Fruit fly (Drosophila melanogaster) whole organism, embryonic: ENCODE measurements around the gene CG13842.

Experiments
- Ada2b ChIP-seq: fragments of 200-800 bp; sonication (Bioruptor generic); IDR thresholded peaks from 2 replicates; pipeline ENCODE4 v1.3.6; 2022; ENCODE audit warnings: missing biosample characterization, missing genetic modification characterization
- Antp ChIP-seq: fragments of 200-800 bp; sonication (Bioruptor generic); optimal IDR thresholded peaks from 3 replicates; lab custom pipeline; 2016; ENCODE audit warnings: missing biosample characterization, missing genetic modification characterization
- B-H1 ChIP-seq: fragments of 200-800 bp; sonication (Bioruptor generic); IDR thresholded peaks from 3 replicates; pipeline ENCODE4 v1.3.6; 2022; ENCODE audit warnings: missing biosample characterization, missing genetic modification characterization
- Bteb2 ChIP-seq: fragments of 200-800 bp; sonication (Bioruptor generic); optimal IDR thresholded peaks from 2 replicates; lab custom pipeline; 2016; ENCODE audit warnings: missing biosample characterization, missing genetic modification characterization
- CG10209 ChIP-seq: fragments of 200-800 bp; sonication (Bioruptor generic); optimal IDR thresholded peaks from 3 replicates; lab custom pipeline; 2017; ENCODE audit warnings: missing biosample characterization, mild to moderate bottlenecking, missing genetic modification characterization, missing genetic modification reagents
- CG10565 ChIP-seq: fragments of 200-800 bp; sonication (Bioruptor generic); optimal IDR thresholded peaks from 3 replicates; lab custom pipeline; 2016; ENCODE audit warnings: missing biosample characterization, mild to moderate bottlenecking, missing genetic modification characterization
- CG10979 ChIP-seq: fragments of 200-800 bp; sonication (Bioruptor generic); optimal IDR thresholded peaks from 2 replicates; lab custom pipeline; 2018; ENCODE audit warnings: missing biosample characterization, mild to moderate bottlenecking, missing genetic modification characterization, moderate library complexity
- CG11696 ChIP-seq: fragments of 200-800 bp; sonication (Bioruptor generic); IDR thresholded peaks from 2 replicates; pipeline ENCODE4 v1.3.6; 2022; ENCODE audit warnings: missing biosample characterization, missing genetic modification characterization
- CG14710 ChIP-seq: fragments of 200-800 bp; sonication (Bioruptor generic); optimal IDR thresholded peaks from 3 replicates; lab custom pipeline; 2019; ENCODE audit warnings: missing biosample characterization, mild to moderate bottlenecking, missing genetic modification characterization, moderate library complexity
- CG1602 ChIP-seq: fragments of 200-800 bp; sonication (Bioruptor generic); optimal IDR thresholded peaks from 3 replicates; lab custom pipeline; 2016; ENCODE audit warnings: missing biosample characterization, missing genetic modification characterization
- CG16863 ChIP-seq: fragments of 200-800 bp; sonication (Bioruptor generic); optimal IDR thresholded peaks from 3 replicates; lab custom pipeline; 2016; ENCODE audit warnings: missing biosample characterization, missing genetic modification characterization
- CG17568 ChIP-seq: fragments of 200-800 bp; sonication (Bioruptor generic); optimal IDR thresholded peaks from 2 replicates; lab custom pipeline; 2018; ENCODE audit warnings: missing biosample characterization, mild to moderate bottlenecking, missing genetic modification characterization, moderate library complexity
- CG31365 ChIP-seq: fragments of 200-800 bp; sonication (Bioruptor generic); optimal IDR thresholded peaks from 2 replicates; lab custom pipeline; 2018; ENCODE audit warnings: missing biosample characterization, mild to moderate bottlenecking, missing genetic modification characterization
- CG34224 ChIP-seq: fragments of 200-800 bp; sonication (Bioruptor generic); IDR thresholded peaks from 3 replicates; pipeline ENCODE4 v1.3.6; 2022; ENCODE audit warnings: missing biosample characterization, missing genetic modification characterization; ENCODE audit not compliant: partially characterized antibody
- CG3838 ChIP-seq: fragments of 200-800 bp; sonication (Bioruptor generic); optimal IDR thresholded peaks from 3 replicates; lab custom pipeline; 2016; ENCODE audit warnings: missing biosample characterization, missing genetic modification characterization
- CG6272 ChIP-seq: fragments of 200-800 bp; sonication (Bioruptor generic); IDR thresholded peaks from 2 replicates; pipeline ENCODE4 v1.3.6; 2022; ENCODE audit warnings: missing biosample characterization, missing genetic modification characterization
- CG6683 ChIP-seq: fragments of 200-800 bp; sonication (Bioruptor generic); optimal IDR thresholded peaks from 2 replicates; lab custom pipeline; 2017; ENCODE audit warnings: missing biosample characterization, mild to moderate bottlenecking, missing genetic modification characterization, missing genetic modification reagents
- CG9437 ChIP-seq: fragments of 200-800 bp; sonication (Bioruptor generic); optimal IDR thresholded peaks from 2 replicates; lab custom pipeline; 2018; ENCODE audit warnings: missing biosample characterization, mild to moderate bottlenecking, missing genetic modification characterization
- CTCF ChIP-seq: fragments of 200-800 bp; sonication (Bioruptor generic); optimal IDR thresholded peaks from 2 replicates; lab custom pipeline; 2017; ENCODE audit warnings: missing biosample characterization, mild to moderate bottlenecking, missing genetic modification characterization, moderate library complexity
- CoRest ChIP-seq: fragments of 200-800 bp; sonication (Bioruptor generic); optimal IDR thresholded peaks from 3 replicates; lab custom pipeline; 2018; ENCODE audit warnings: missing biosample characterization, mild to moderate bottlenecking, missing genetic modification characterization, moderate library complexity
- Dip3 ChIP-seq: fragments of 200-800 bp; sonication (Bioruptor generic); optimal IDR thresholded peaks from 3 replicates; lab custom pipeline; 2016; ENCODE audit warnings: missing biosample characterization, missing genetic modification characterization
- Elba2 ChIP-seq: fragments of 200-800 bp; sonication (Bioruptor generic); optimal IDR thresholded peaks from 3 replicates; lab custom pipeline; 2016; ENCODE audit warnings: missing biosample characterization, missing genetic modification characterization
- Gsc ChIP-seq: fragments of 200-800 bp; sonication (Bioruptor generic); IDR thresholded peaks from 2 replicates; pipeline ENCODE4 v1.3.6; 2022; ENCODE audit warnings: missing biosample characterization, missing genetic modification characterization
- HLH54F ChIP-seq: fragments of 200-800 bp; sonication (Bioruptor generic); optimal IDR thresholded peaks from 3 replicates; lab custom pipeline; 2016; ENCODE audit warnings: missing biosample characterization, missing genetic modification characterization
- Hr51 ChIP-seq, 2 experiments: fragments of 200-800 bp; sonication (Bioruptor generic); optimal IDR thresholded peaks; 2 replicates in 1 of 2; 3 replicates in 1 of 2; lab custom pipeline; 2016 to 2018; ENCODE audit warnings: missing biosample characterization in 2 of 2, missing genetic modification characterization in 2 of 2, mild to moderate bottlenecking in 1 of 2, moderate library complexity in 1 of 2
- Lpt ChIP-seq: fragments of >200 bp; optimal IDR thresholded peaks from 2 replicates; lab custom pipeline; 2018; ENCODE audit warnings: missing biosample characterization, missing genetic modification characterization
- Mad ChIP-seq: fragments of 200-800 bp; sonication (Bioruptor generic); optimal IDR thresholded peaks from 2 replicates; lab custom pipeline; 2016; ENCODE audit warnings: missing biosample characterization, missing genetic modification characterization
- Optix ChIP-seq: fragments of 200-800 bp; sonication (Bioruptor generic); IDR thresholded peaks from 3 replicates; pipeline ENCODE4 v1.3.6; 2022; ENCODE audit warnings: missing biosample characterization, missing genetic modification characterization
- Poxn ChIP-seq: fragments of 200-800 bp; sonication (Bioruptor generic); IDR thresholded peaks from 2 replicates; pipeline ENCODE4 v1.3.6; 2022; ENCODE audit warnings: missing biosample characterization, missing genetic modification characterization
- Ptx1 ChIP-seq: fragments of 200-800 bp; sonication (Bioruptor generic); IDR thresholded peaks from 2 replicates; pipeline ENCODE4 v1.3.6; 2022; ENCODE audit warnings: missing biosample characterization, missing genetic modification characterization
- Spps ChIP-seq: fragments of 200-800 bp; sonication (Bioruptor generic); optimal IDR thresholded peaks from 2 replicates; lab custom pipeline; 2018; ENCODE audit warnings: missing biosample characterization, mild to moderate bottlenecking, missing genetic modification characterization
- ato ChIP-seq: fragments of 200-800 bp; sonication (Bioruptor generic); IDR thresholded peaks from 2 replicates; pipeline ENCODE4 v1.3.6; 2022; ENCODE audit warnings: missing biosample characterization, missing genetic modification characterization; ENCODE audit not compliant: partially characterized antibody
- bcd ChIP-seq: fragments of 200-800 bp; sonication (Bioruptor generic); optimal IDR thresholded peaks from 2 replicates; lab custom pipeline; 2017; ENCODE audit warnings: missing biosample characterization, mild to moderate bottlenecking, missing genetic modification characterization
- br ChIP-seq: fragments of >200 bp; optimal IDR thresholded peaks from 2 replicates; lab custom pipeline; 2017
- btn ChIP-seq: fragments of 200-800 bp; sonication (Bioruptor generic); optimal IDR thresholded peaks from 2 replicates; lab custom pipeline; 2016; ENCODE audit warnings: missing biosample characterization, missing genetic modification characterization
- gsb-n ChIP-seq: fragments of 200-800 bp; sonication (Bioruptor generic); optimal IDR thresholded peaks from 3 replicates; lab custom pipeline; 2018; ENCODE audit warnings: missing biosample characterization, mild to moderate bottlenecking, missing genetic modification characterization
- her ChIP-seq: fragments of 200-800 bp; sonication (Bioruptor generic); optimal IDR thresholded peaks from 2 replicates; lab custom pipeline; 2016; ENCODE audit warnings: missing biosample characterization, missing genetic modification characterization
- jigr1 ChIP-seq: fragments of 200-800 bp; sonication (Bioruptor generic); IDR thresholded peaks from 3 replicates; pipeline ENCODE4 v1.3.6; 2022; ENCODE audit warnings: missing biosample characterization, missing genetic modification characterization
- kah ChIP-seq: fragments of 200-800 bp; sonication (Bioruptor generic); optimal IDR thresholded peaks from 2 replicates; lab custom pipeline; 2018; ENCODE audit warnings: missing biosample characterization, mild to moderate bottlenecking, missing genetic modification characterization
- ken ChIP-seq: fragments of 200-800 bp; sonication (Bioruptor generic); IDR thresholded peaks from 3 replicates; pipeline ENCODE4 v1.3.6; 2022; ENCODE audit warnings: missing biosample characterization, missing genetic modification characterization
- mld ChIP-seq: fragments of 200-800 bp; sonication (Bioruptor generic); IDR thresholded peaks from 3 replicates; pipeline ENCODE4 v1.3.6; 2022; ENCODE audit warnings: missing biosample characterization, missing genetic modification characterization; ENCODE audit not compliant: partially characterized antibody
- prd ChIP-seq, 3 experiments: fragments of >200 bp in 2 of 3; fragments of 200-800 bp in 1 of 3; sonication (Bioruptor generic) in 1 of 3; optimal IDR thresholded peaks in 2 of 3; IDR thresholded peaks in 1 of 3; 2 replicates in 2 of 3; 3 replicates in 1 of 3; pipeline versions ENCODE4 v1.3.6 to Lab custom; 2017 to 2022; ENCODE audit warnings: missing biosample characterization in 1 of 3, missing genetic modification characterization in 1 of 3
- slou ChIP-seq: fragments of 200-800 bp; sonication (Bioruptor generic); optimal IDR thresholded peaks from 3 replicates; lab custom pipeline; 2016; ENCODE audit warnings: missing biosample characterization, missing genetic modification characterization
- sna ChIP-seq: fragments of 200-800 bp; sonication (Bioruptor generic); IDR thresholded peaks from 2 replicates; pipeline ENCODE4 v1.3.6; 2022; ENCODE audit warnings: missing biosample characterization, missing genetic modification characterization; ENCODE audit not compliant: partially characterized antibody
- sqz ChIP-seq: fragments of 200-800 bp; sonication (Bioruptor generic); optimal IDR thresholded peaks from 3 replicates; lab custom pipeline; 2018; ENCODE audit warnings: missing biosample characterization, mild to moderate bottlenecking, missing genetic modification characterization
- ttk ChIP-seq: fragments of 200-800 bp; sonication (Bioruptor generic); IDR thresholded peaks from 2 replicates; pipeline ENCODE4 v2.1.2; 2022; ENCODE audit warnings: missing biosample characterization, missing genetic modification characterization
- zfh1 ChIP-seq: fragments of 200-800 bp; sonication (Bioruptor generic); IDR thresholded peaks from 3 replicates; pipeline ENCODE4 v1.3.6; 2022; ENCODE audit warnings: missing biosample characterization, missing genetic modification characterization

The CG13842 gene

DNA sequence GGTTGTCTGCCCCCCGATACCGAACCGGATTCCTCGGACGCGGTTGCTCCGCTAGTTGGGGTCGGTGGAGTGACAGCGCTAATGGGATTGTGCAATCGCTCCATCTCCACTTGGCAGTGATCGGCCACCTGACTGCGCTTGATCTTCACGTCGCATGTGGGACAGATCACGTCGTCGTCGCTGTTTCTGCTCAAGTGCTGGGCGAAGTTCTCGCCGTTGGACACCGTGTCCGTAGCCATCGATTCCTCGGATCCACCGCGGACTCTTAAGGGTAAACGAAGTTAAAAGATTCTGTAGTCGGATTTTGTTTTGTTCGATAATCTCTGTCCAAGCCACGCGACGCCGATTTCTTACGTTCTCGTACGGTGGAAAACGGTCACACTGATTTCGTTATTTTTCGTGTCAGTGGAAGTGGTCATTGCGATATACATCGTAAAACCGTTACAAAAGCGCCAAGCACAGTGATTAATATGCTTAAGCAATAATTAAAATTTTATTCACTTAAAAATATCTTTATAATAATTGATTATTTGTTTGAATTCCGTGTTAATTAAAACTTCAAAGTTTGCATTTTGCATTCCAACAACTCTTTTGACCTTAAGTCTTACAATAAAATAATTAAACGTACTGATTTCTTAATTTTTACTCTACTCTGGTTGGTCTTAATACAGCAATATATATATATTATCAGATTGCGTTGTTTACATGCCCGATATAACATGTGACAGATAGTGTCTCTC lies 19.1 kb upstream of the CG13842 start, which contains the start of gene RNF220 (continued):
- TF ChIP-seq prd (optimal IDR thresholded peaks at IDR 0.05; lab: Kevin White, UChicago): no peak
- peak; percentile 7; the same call in 1 of the 3 replicates for TF ChIP-seq prd (GFP tag; IDR thresholded peaks at IDR 0.05; lab: Robert Waterston, UW)
- peak; percentile 9 for TF ChIP-seq CG1602 (GFP tag; lab: Kevin White, UChicago)
- TF ChIP-seq CG10565 (GFP tag; lab: Kevin White, UChicago): no peak
- peak; percentile 55 for TF ChIP-seq CoRest (tag; lab: Kevin White, UChicago)
- no peak for TF ChIP-seq ken (GFP tag; lab: Robert Waterston, UW)
- TF ChIP-seq CG10979: no peak
- peak; percentile 28 for TF ChIP-seq bcd (GFP tag; lab: Kevin White, UChicago)
- TF ChIP-seq CTCF (GFP tag; lab: Kevin White, UChicago): peak; percentile 38
- no peak for TF ChIP-seq CG11696
- TF ChIP-seq Ptx1 (GFP tag; lab: Robert Waterston, UW): peak; percentile 8; the same call in 1 of the 2 replicates

DNA sequence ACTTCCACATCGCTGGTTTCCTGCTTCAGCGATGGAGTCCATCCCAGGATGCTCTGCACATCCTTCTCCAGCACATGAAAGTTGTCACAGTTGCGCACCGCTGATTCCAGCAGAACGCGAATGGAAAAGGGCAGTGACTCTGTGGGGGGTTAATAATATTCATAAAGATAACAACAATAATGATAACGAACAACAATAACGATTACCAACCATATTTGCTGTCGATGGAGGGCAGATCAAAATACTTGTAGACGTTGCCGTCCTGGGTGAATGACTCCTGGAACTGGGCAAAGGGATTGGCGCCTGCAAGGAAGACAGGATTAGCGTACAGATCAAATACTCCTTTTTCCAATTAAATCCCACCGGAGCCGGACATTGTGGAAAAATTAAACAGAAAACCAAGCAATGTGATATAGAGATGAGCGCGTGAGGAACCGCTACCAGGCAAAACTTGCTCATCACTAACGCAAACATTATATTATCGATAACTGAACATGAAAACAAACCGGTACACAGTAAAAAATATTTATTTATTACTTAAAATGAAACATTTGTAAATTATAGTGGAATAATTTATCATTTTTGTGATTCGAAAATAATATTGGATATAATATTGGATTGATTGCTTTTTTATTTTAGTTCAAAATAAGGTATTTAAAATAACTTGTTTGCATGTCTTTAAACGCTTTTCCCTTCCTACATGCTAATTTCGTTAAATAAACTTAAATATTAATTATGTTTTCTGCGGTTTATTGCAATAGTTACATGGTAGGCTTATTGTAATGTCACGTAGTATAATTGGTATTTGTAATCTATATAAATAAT lies 17.3 kb upstream of the CG13842 start, which contains the start of gene Irp-1A:
Gene Irp-1A (minus strand): TSS at position 439 of the 825 bp plus-strand sequence.
- peak; percentile 22 for TF ChIP-seq CG16863 (GFP tag; lab: Kevin White, UChicago)
- TF ChIP-seq CG17568 (GFP tag; lab: Kevin White, UChicago): no peak
- peak; percentile 71 for TF ChIP-seq CG10209 (GFP tag; lab: Kevin White, UChicago)
- TF ChIP-seq CG6272 (GFP tag; lab: Robert Waterston, UW): peak; percentile 61
- TF ChIP-seq Optix (GFP tag; lab: Robert Waterston, UW): no peak
- TF ChIP-seq ttk (GFP tag; lab: Robert Waterston, UW): peak; percentile 74
- TF ChIP-seq jigr1 (GFP tag; lab: Robert Waterston, UW): no peak
- no peak for TF ChIP-seq Bteb2
- TF ChIP-seq gsb-n (tag; lab: Kevin White, UChicago): peak; percentile 79
- TF ChIP-seq btn (GFP tag; lab: Kevin White, UChicago): no peak
- peak; percentile 13 for TF ChIP-seq kah (GFP tag; lab: Kevin White, UChicago)
- no peak for TF ChIP-seq Dip3 (GFP tag; lab: Kevin White, UChicago)
- TF ChIP-seq ato (GFP tag; lab: Robert Waterston, UW): peak; percentile 41
- peak; percentile 22 for TF ChIP-seq HLH54F
- peak; percentile 62 for TF ChIP-seq Spps
- peak; percentile 55 for TF ChIP-seq bcd (GFP tag; lab: Kevin White, UChicago)
- TF ChIP-seq slou: peak; percentile 54
- peak; percentile 43; the same call in 1 of the 3 replicates for TF ChIP-seq B-H1
- TF ChIP-seq Lpt (GFP tag; lab: Kevin White, UChicago): no peak
- peak; percentile 28 to 87 for TF ChIP-seq Hr51 (GFP tag; optimal IDR thresholded peaks at IDR 0.05; lab: Kevin White, UChicago)
- TF ChIP-seq Ada2b (GFP tag; lab: Robert Waterston, UW): peak; percentile 71
- no peak for TF ChIP-seq CG3838 (GFP tag; lab: Kevin White, UChicago)
- TF ChIP-seq CG31365: no peak
- no peak for TF ChIP-seq Elba2 (GFP tag; lab: Kevin White, UChicago)
- peak; percentile 66 for TF ChIP-seq CG6683 (GFP tag; lab: Kevin White, UChicago)
- peak; percentile 51; the same call in 1 of the 3 replicates for TF ChIP-seq zfh1 (GFP tag; lab: Robert Waterston, UW)
- TF ChIP-seq CG9437 (GFP tag; lab: Kevin White, UChicago): peak; percentile 68
- peak; percentile 17 for TF ChIP-seq sqz (GFP tag; lab: Kevin White, UChicago)
- peak; percentile 34 for TF ChIP-seq her (GFP tag; lab: Kevin White, UChicago)
- TF ChIP-seq br: no peak
- peak; percentile 58; the same call in 2 of the 3 replicates for TF ChIP-seq mld (GFP tag; lab: Robert Waterston, UW)
- TF ChIP-seq Mad (GFP tag; lab: Kevin White, UChicago): no peak
- peak; percentile 78 for TF ChIP-seq sna
- TF ChIP-seq CG34224 (GFP tag; lab: Robert Waterston, UW): peak; percentile 86
- peak; percentile 19 for TF ChIP-seq Antp (GFP tag; lab: Kevin White, UChicago)
- TF ChIP-seq CG14710 (tag; lab: Kevin White, UChicago): peak; percentile 81
- no peak for TF ChIP-seq Gsc (GFP tag; lab: Robert Waterston, UW)
- TF ChIP-seq Poxn (GFP tag; lab: Robert Waterston, UW): no peak
